Fruit fly (Drosophila melanogaster): ENCODE measurements around the gene cyc.
A peak's percentile ranks its signal among the peaks of the same experiment; 100 is the strongest.

Gene cyc

dm6 chr3L:19813075-19813903 is 2.4 kb downstream of the cyc start, which contains the start of gene Cyp305a1 (continued):
- TF ChIP-seq fd96Cb (tag; optimal IDR thresholded peaks at IDR 0.05) (no peak), Sox102F (GFP tag; optimal IDR thresholded peaks at IDR 0.05) (no peak), CG2116 (GFP tag; optimal IDR thresholded peaks at IDR 0.05) (no peak), CG4707 (GFP tag; optimal IDR thresholded peaks at IDR 0.05) (no peak), CG18011 (GFP tag; optimal IDR thresholded peaks at IDR 0.05) (no peak), tll (GFP tag; optimal IDR thresholded peaks at IDR 0.05) (no peak), pum (GFP tag; optimal IDR thresholded peaks at IDR 0.05) (no peak), H2.0 (GFP tag; IDR thresholded peaks at IDR 0.05) (no peak), jing (GFP tag; optimal IDR thresholded peaks at IDR 0.05) (no peak), crol (GFP tag; IDR thresholded peaks at IDR 0.05) (no peak), CG8089 (GFP tag; optimal IDR thresholded peaks at IDR 0.05) (no peak), CG33557 (GFP tag; optimal IDR thresholded peaks at IDR 0.05) (no peak), Hmx (GFP tag; optimal IDR thresholded peaks at IDR 0.05) (no peak), CG11504 (tag; optimal IDR thresholded peaks at IDR 0.05) (no peak), CG14965 (GFP tag; optimal IDR thresholded peaks at IDR 0.05; ENCODE audit: borderline replicate concordance) (no peak), otp (GFP tag; IDR thresholded peaks at IDR 0.05) (no peak), hkb (optimal IDR thresholded peaks at IDR 0.05) (no peak), hkb (GFP tag; IDR thresholded peaks at IDR 0.05) (no peak), vnd (GFP tag; IDR thresholded peaks at IDR 0.05; ENCODE audit: partially characterized antibody) (no peak), hth (optimal IDR thresholded peaks at IDR 0.05) (no peak), unpg (GFP tag; optimal IDR thresholded peaks at IDR 0.05) (no peak), CG18476 (GFP tag; optimal IDR thresholded peaks at IDR 0.05) (no peak), CG10565 (GFP tag; optimal IDR thresholded peaks at IDR 0.05) (no peak), CG6813 (GFP tag; optimal IDR thresholded peaks at IDR 0.05) (peak; percentile 37), CG12391 (tag; optimal IDR thresholded peaks at IDR 0.05) (no peak), Awh (GFP tag; IDR thresholded peaks at IDR 0.05) (no peak), nau (GFP tag; optimal IDR thresholded peaks at IDR 0.05) (no peak), gce (GFP tag; IDR thresholded peaks at IDR 0.05) (0 out of 3 replicates have a peak, but pooled peaks have one; percentile 28), sug (tag; optimal IDR thresholded peaks at IDR 0.05) (peak; percentile 69), CG11398 (GFP tag; optimal IDR thresholded peaks at IDR 0.05) (no peak), abd-A (tag; optimal IDR thresholded peaks at IDR 0.05) (no peak), gcm (GFP tag; optimal IDR thresholded peaks at IDR 0.05) (peak; percentile 78), HLH54F (GFP tag; optimal IDR thresholded peaks at IDR 0.05) (no peak), CG30431 (GFP tag; optimal IDR thresholded peaks at IDR 0.05) (no peak), CG17912 (GFP tag; optimal IDR thresholded peaks at IDR 0.05) (no peak), ttk (GFP tag; IDR thresholded peaks at IDR 0.05) (no peak), CG3847 (GFP tag; IDR thresholded peaks at IDR 0.05) (no peak), CG43689 (GFP tag; IDR thresholded peaks at IDR 0.05) (no peak), en (GFP tag; optimal IDR thresholded peaks at IDR 0.05) (no peak), Deaf1 (tag; optimal IDR thresholded peaks at IDR 0.05) (peak; percentile 68), CG4730 (GFP tag; IDR thresholded peaks at IDR 0.05) (no peak), tap (tag; optimal IDR thresholded peaks at IDR 0.05) (no peak), CG2120 (GFP tag; optimal IDR thresholded peaks at IDR 0.05) (no peak), CG10431 (GFP tag; optimal IDR thresholded peaks at IDR 0.05) (no peak), dmrt11E (tag; optimal IDR thresholded peaks at IDR 0.05) (no peak), Rfx (GFP tag; IDR thresholded peaks at IDR 0.05) (no peak), CG9609 (GFP tag; optimal IDR thresholded peaks at IDR 0.05) (no peak), CG17829 (tag; optimal IDR thresholded peaks at IDR 0.05) (no peak), fru (optimal IDR thresholded peaks at IDR 0.05) (no peak), B-H2 (GFP tag; optimal IDR thresholded peaks at IDR 0.05) (peak; percentile 51)
